Fruit fly (Drosophila melanogaster): Measurements from ENCODE around the gene sn.

sn gene

DNA sequence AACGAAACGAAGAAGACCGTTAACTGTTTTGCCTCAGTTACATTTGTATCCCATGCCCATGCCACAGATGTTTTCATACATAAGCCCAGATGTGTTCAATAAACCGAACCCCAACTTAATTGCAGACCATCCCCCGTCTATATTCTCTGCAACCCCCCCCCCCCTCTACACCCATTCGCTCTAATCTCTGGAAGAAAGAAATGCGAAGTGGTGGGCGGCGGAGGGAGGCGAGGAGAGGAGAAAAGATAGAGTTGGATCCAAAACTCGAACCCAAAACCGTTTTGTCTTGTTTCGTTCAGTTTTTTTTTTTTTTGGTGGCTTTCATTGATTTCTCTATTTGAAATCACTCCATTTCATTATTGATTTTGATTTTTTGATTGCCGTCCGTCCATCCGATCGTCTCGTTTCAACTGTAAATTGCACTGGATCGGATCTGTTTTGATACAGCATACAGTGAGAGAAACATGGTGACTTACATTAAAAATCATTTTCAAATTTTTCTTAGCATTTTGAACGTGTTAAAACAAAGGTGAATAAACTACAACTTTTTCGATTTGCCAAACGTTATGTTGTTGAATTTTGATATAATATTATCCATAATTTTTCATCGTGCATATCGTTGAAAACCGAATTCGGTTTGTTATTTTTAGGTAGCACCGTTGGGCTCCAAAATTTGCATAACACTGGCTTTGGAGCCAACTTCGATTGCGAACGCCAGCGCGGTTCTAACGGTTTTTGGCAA lies 11.9 kb downstream of the sn start (continued):
- no peak for TF ChIP-seq aop (GFP tag; IDR thresholded peaks at IDR 0.05)
- peak; percentile 1 for TF ChIP-seq CG9609 (GFP tag; optimal IDR thresholded peaks at IDR 0.05)
- no peak for TF ChIP-seq B-H1 (GFP tag; IDR thresholded peaks at IDR 0.05)
- no peak for TF ChIP-seq CG13296 (GFP tag; optimal IDR thresholded peaks at IDR 0.05)
- 0 out of 2 replicates have a peak, but pooled peaks have one; percentile 28 for TF ChIP-seq stc (GFP tag; IDR thresholded peaks at IDR 0.05)
- TF ChIP-seq luna (GFP tag; optimal IDR thresholded peaks at IDR 0.05) = no peak
- no peak for TF ChIP-seq CG12769 (tag; optimal IDR thresholded peaks at IDR 0.05)
- TF ChIP-seq Elba2 (GFP tag; optimal IDR thresholded peaks at IDR 0.05) = no peak
- TF ChIP-seq Aef1 (GFP tag; IDR thresholded peaks at IDR 0.05) = no peak
- no peak for TF ChIP-seq en (GFP tag; optimal IDR thresholded peaks at IDR 0.05)
- TF ChIP-seq fd102C (GFP tag; optimal IDR thresholded peaks at IDR 0.05) = no peak
- no peak for TF ChIP-seq sna (GFP tag; IDR thresholded peaks at IDR 0.05; ENCODE audit: partially characterized antibody)
- no peak for TF ChIP-seq CG31388 (GFP tag; optimal IDR thresholded peaks at IDR 0.05)
- no peak for TF ChIP-seq HmgD (GFP tag; optimal IDR thresholded peaks at IDR 0.05)
- TF ChIP-seq CG8478 (optimal IDR thresholded peaks at IDR 0.05) = no peak
- no peak for TF ChIP-seq ase (GFP tag; IDR thresholded peaks at IDR 0.05)
- peak; percentile 11 for TF ChIP-seq grau (tag; optimal IDR thresholded peaks at IDR 0.05)
- TF ChIP-seq sd (tag; optimal IDR thresholded peaks at IDR 0.05) = no peak
- no peak for TF ChIP-seq Deaf1 (tag; optimal IDR thresholded peaks at IDR 0.05)
- no peak for TF ChIP-seq amos (GFP tag; IDR thresholded peaks at IDR 0.05; ENCODE audit: partially characterized antibody)
- no peak for TF ChIP-seq CG7271 (tag; optimal IDR thresholded peaks at IDR 0.05)
- TF ChIP-seq CG10147 (GFP tag; optimal IDR thresholded peaks at IDR 0.05) = no peak
- no peak for TF ChIP-seq sr (GFP tag; IDR thresholded peaks at IDR 0.05)
- TF ChIP-seq CG2120 (GFP tag; optimal IDR thresholded peaks at IDR 0.05) = no peak
- TF ChIP-seq CG7556 (GFP tag; optimal IDR thresholded peaks at IDR 0.05) = no peak
- no peak for TF ChIP-seq bab2 (GFP tag; optimal IDR thresholded peaks at IDR 0.05)
- TF ChIP-seq Hr3 (GFP tag; optimal IDR thresholded peaks at IDR 0.05) = no peak
- TF ChIP-seq CG3407 (GFP tag; optimal IDR thresholded peaks at IDR 0.05) = no peak
- no peak for TF ChIP-seq yki (optimal IDR thresholded peaks at IDR 0.05)
- TF ChIP-seq zfh1 (GFP tag; IDR thresholded peaks at IDR 0.05) = peak; percentile 55; the same call in 1 of the 3 replicates
- peak in 1 of 2 experiments; percentile 22 for TF ChIP-seq Pdp1 (GFP tag; optimal IDR thresholded peaks at IDR 0.05)
- TF ChIP-seq ranshi (GFP tag; IDR thresholded peaks at IDR 0.05) = no peak
- no peak for TF ChIP-seq bowl (GFP tag; IDR thresholded peaks at IDR 0.05)
- TF ChIP-seq nerfin-2 (GFP tag; IDR thresholded peaks at IDR 0.05; ENCODE audit: partially characterized antibody) = no peak
- peak; percentile 31 for TF ChIP-seq gsb-n (tag; optimal IDR thresholded peaks at IDR 0.05)
- TF ChIP-seq Hr51 (GFP tag; optimal IDR thresholded peaks at IDR 0.05) = peak in 1 of 2 experiments; percentile 43
- TF ChIP-seq Dp (GFP tag; optimal IDR thresholded peaks at IDR 0.05) = no peak
- TF ChIP-seq gce (GFP tag; IDR thresholded peaks at IDR 0.05) = no peak
- no peak for TF ChIP-seq CG16863 (GFP tag; optimal IDR thresholded peaks at IDR 0.05)
- no peak for TF ChIP-seq Doc2 (GFP tag; IDR thresholded peaks at IDR 0.05)
- TF ChIP-seq CG10209 (GFP tag; optimal IDR thresholded peaks at IDR 0.05) = no peak
- TF ChIP-seq CG6654 (GFP tag; optimal IDR thresholded peaks at IDR 0.05) = no peak
- peak; percentile 9 for TF ChIP-seq ems (GFP tag; optimal IDR thresholded peaks at IDR 0.05)
- TF ChIP-seq seq (GFP tag; IDR thresholded peaks at IDR 0.05) = no peak
- TF ChIP-seq PHDP (tag; optimal IDR thresholded peaks at IDR 0.05) = peak; percentile 35
- no peak for TF ChIP-seq gcm2 (GFP tag; optimal IDR thresholded peaks at IDR 0.05)
- TF ChIP-seq jigr1 (GFP tag; IDR thresholded peaks at IDR 0.05) = no peak
- no peak for TF ChIP-seq klu (GFP tag; IDR thresholded peaks at IDR 0.05)
- TF ChIP-seq CG3838 (GFP tag; optimal IDR thresholded peaks at IDR 0.05) = no peak
- peak; percentile 1 for TF ChIP-seq CG33213 (GFP tag; optimal IDR thresholded peaks at IDR 0.05)
- TF ChIP-seq h (optimal IDR thresholded peaks at IDR 0.05) = no peak
- no peak for TF ChIP-seq CG1233 (GFP tag; optimal IDR thresholded peaks at IDR 0.05)

Data from whole organism, embryonic.